Fruit fly (Drosophila melanogaster) whole organism, adult: Measurements from ENCODE around the gene Slc25A46b.

Source experiments
- CG11617 ChIP-seq: fragments of 200-800 bp; sonication (Bioruptor generic); optimal IDR thresholded peaks from 2 replicates; lab custom pipeline; 2017; ENCODE audit warnings: mild to moderate bottlenecking, missing biosample characterization, missing genetic modification reagents, missing genetic modification characterization
- CG12768 ChIP-seq: fragments of 200-800 bp; sonication (Bioruptor generic); optimal IDR thresholded peaks from 2 replicates; lab custom pipeline; 2017; ENCODE audit warnings: missing biosample characterization, missing genetic modification characterization, mild to moderate bottlenecking, moderate library complexity, missing genetic modification reagents
- CG14711 ChIP-seq: fragments of 200-800 bp; sonication (Bioruptor generic); optimal IDR thresholded peaks from 2 replicates; lab custom pipeline; 2018; ENCODE audit warnings: missing biosample characterization, mild to moderate bottlenecking, missing genetic modification characterization, moderate library complexity
- CG1620 ChIP-seq: fragments of 200-800 bp; sonication (Bioruptor generic); optimal IDR thresholded peaks from 2 replicates; lab custom pipeline; 2016; ENCODE audit warnings: missing biosample characterization, missing genetic modification characterization
- CG33017 ChIP-seq: fragments of 200-800 bp; sonication (Bioruptor generic); optimal IDR thresholded peaks from 2 replicates; lab custom pipeline; 2018; ENCODE audit warnings: missing biosample characterization, mild to moderate bottlenecking, missing genetic modification characterization, moderate library complexity
- CG5204 ChIP-seq: fragments of 200-800 bp; sonication (Bioruptor generic); optimal IDR thresholded peaks from 2 replicates; lab custom pipeline; 2016; ENCODE audit warnings: missing biosample characterization, missing genetic modification characterization
- CG7045 ChIP-seq: fragments of 200-800 bp; sonication (Bioruptor generic); optimal IDR thresholded peaks from 2 replicates; lab custom pipeline; 2017; ENCODE audit warnings: missing biosample characterization, mild to moderate bottlenecking, missing genetic modification characterization
- CG7101 ChIP-seq: fragments of 200-800 bp; sonication (Bioruptor generic); optimal IDR thresholded peaks from 2 replicates; lab custom pipeline; 2018; ENCODE audit warnings: missing biosample characterization, mild to moderate bottlenecking, missing genetic modification characterization, moderate library complexity
- Clk ChIP-seq: fragments of 200-800 bp; sonication (Bioruptor generic); optimal IDR thresholded peaks from 2 replicates; lab custom pipeline; 2017; ENCODE audit warnings: missing biosample characterization, missing genetic modification characterization
- Crg-1 ChIP-seq: fragments of 200-800 bp; sonication (Bioruptor generic); optimal IDR thresholded peaks from 2 replicates; lab custom pipeline; 2016; ENCODE audit warnings: missing biosample characterization, missing genetic modification characterization
- Hr96 ChIP-seq: fragments of 200-800 bp; sonication (Bioruptor generic); optimal IDR thresholded peaks from 2 replicates; lab custom pipeline; 2016; ENCODE audit warnings: missing biosample characterization, missing genetic modification characterization
- Mnt ChIP-seq: fragments of 200-800 bp; sonication (Bioruptor generic); optimal IDR thresholded peaks from 2 replicates; lab custom pipeline; 2016; ENCODE audit warnings: missing biosample characterization, mild to moderate bottlenecking, missing genetic modification characterization
- bab1 ChIP-seq: fragments of 200-800 bp; sonication (Bioruptor generic); optimal IDR thresholded peaks from 3 replicates; lab custom pipeline; 2019; ENCODE audit warnings: missing biosample characterization, mild to moderate bottlenecking, missing genetic modification characterization, moderate library complexity
- cic ChIP-seq: fragments of 200-800 bp; sonication (Bioruptor generic); optimal IDR thresholded peaks from 2 replicates; lab custom pipeline; 2017; ENCODE audit warnings: missing biosample characterization, mild to moderate bottlenecking, missing genetic modification characterization, moderate library complexity
- cnc ChIP-seq, 2 experiments: fragments of >200 bp; optimal IDR thresholded peaks; 2 replicates each; lab custom pipeline; 2017
- kay ChIP-seq: fragments of 200-800 bp; sonication (Bioruptor generic); peaks from one replicate; lab custom pipeline; 2016; ENCODE audit warnings: missing biosample characterization, missing genetic modification characterization, borderline replicate concordance
- ovo ChIP-seq: fragments of 200-800 bp; sonication (Bioruptor generic); optimal IDR thresholded peaks from 2 replicates; lab custom pipeline; 2016; ENCODE audit warnings: missing biosample characterization, missing genetic modification characterization
- pad ChIP-seq: fragments of 200-800 bp; sonication (Bioruptor generic); optimal IDR thresholded peaks from 3 replicates; lab custom pipeline; 2017; ENCODE audit warnings: missing biosample characterization, missing genetic modification characterization, mild to moderate bottlenecking, moderate library complexity, missing genetic modification reagents
- tj ChIP-seq: fragments of 200-800 bp; sonication (Bioruptor generic); optimal IDR thresholded peaks from 3 replicates; lab custom pipeline; 2017; ENCODE audit warnings: missing biosample characterization, mild to moderate bottlenecking, missing genetic modification characterization, moderate library complexity
- toe ChIP-seq: fragments of 200-800 bp; sonication (Bioruptor generic); optimal IDR thresholded peaks from 2 replicates; lab custom pipeline; 2016; ENCODE audit warnings: missing biosample characterization, missing genetic modification characterization

The Slc25A46b gene

dm6 chr2L:18140544-18140943 lies 44.2 kb downstream of the Slc25A46b start:
- TF ChIP-seq kay (GFP tag; lab: Kevin White, UChicago), result no peak
- no peak for TF ChIP-seq cnc (optimal IDR thresholded peaks at IDR 0.05; lab: Kevin White, UChicago)
- TF ChIP-seq CG14711, result no peak
- TF ChIP-seq CG1620, result no peak

dm6 chr2L:18141471-18142345 lies 45.3 kb downstream of the Slc25A46b start:
- TF ChIP-seq ovo (no peak), Crg-1 (GFP tag; lab: Kevin White, UChicago) (no peak), CG12768 (GFP tag; lab: Kevin White, UChicago) (peak; percentile 15), CG1620 (no peak), CG5204 (GFP tag; lab: Kevin White, UChicago) (peak; percentile 32), CG7045 (GFP tag; lab: Kevin White, UChicago) (no peak), CG14711 (peak; percentile 27), cic (GFP tag; lab: Kevin White, UChicago) (no peak), CG33017 (tag; lab: Kevin White, UChicago) (peak; percentile 35), CG7101 (peak; percentile 34), bab1 (GFP tag; lab: Kevin White, UChicago) (peak; percentile 5), Clk (GFP tag; lab: Kevin White, UChicago) (no peak), CG11617 (peak; percentile 49), kay (GFP tag; lab: Kevin White, UChicago) (no peak), pad (GFP tag; lab: Kevin White, UChicago) (no peak), tj (peak; percentile 77), cnc (optimal IDR thresholded peaks at IDR 0.05; lab: Kevin White, UChicago) (no peak), Mnt (GFP tag; lab: Kevin White, UChicago) (no peak), toe (GFP tag; lab: Kevin White, UChicago) (no peak), Hr96 (no peak)

dm6 chr2L:18143176-18143575 lies 46.8 kb downstream of the Slc25A46b start:
- TF ChIP-seq CG1620 (no peak), cic (GFP tag; lab: Kevin White, UChicago) (peak; percentile 15)

dm6 chr2L:18144268-18144834 lies 48.0 kb downstream of the Slc25A46b start:
- TF ChIP-seq Mnt (GFP tag; lab: Kevin White, UChicago), result no peak
- no peak for TF ChIP-seq tj
- no peak for TF ChIP-seq bab1 (GFP tag; lab: Kevin White, UChicago)
- no peak for TF ChIP-seq kay (GFP tag; lab: Kevin White, UChicago)

- TF ChIP-seq ovo, result no peak
- no peak for TF ChIP-seq Crg-1 (GFP tag; lab: Kevin White, UChicago)
- TF ChIP-seq pad (GFP tag; lab: Kevin White, UChicago), result no peak
- no peak for TF ChIP-seq CG12768 (GFP tag; lab: Kevin White, UChicago)
- no peak for TF ChIP-seq tj
Observed at dm6 chr2L:18145253-18145652, 48.9 kb downstream of the Slc25A46b start.

dm6 chr2L:18145826-18146225 lies 49.5 kb downstream of the Slc25A46b start:
- TF ChIP-seq CG5204 (GFP tag; lab: Kevin White, UChicago) (no peak), Crg-1 (GFP tag; lab: Kevin White, UChicago) (no peak), kay (GFP tag; lab: Kevin White, UChicago) (no peak), CG1620 (no peak), cic (GFP tag; lab: Kevin White, UChicago) (no peak), CG7101 (no peak), Mnt (GFP tag; lab: Kevin White, UChicago) (no peak), Hr96 (no peak), toe (GFP tag; lab: Kevin White, UChicago) (no peak), CG12768 (GFP tag; lab: Kevin White, UChicago) (no peak), Clk (GFP tag; lab: Kevin White, UChicago) (no peak), cnc (optimal IDR thresholded peaks at IDR 0.05; lab: Kevin White, UChicago) (no peak), tj (no peak), CG7045 (GFP tag; lab: Kevin White, UChicago) (no peak), CG33017 (tag; lab: Kevin White, UChicago) (no peak), bab1 (GFP tag; lab: Kevin White, UChicago) (no peak), CG11617 (no peak), ovo (no peak), pad (GFP tag; lab: Kevin White, UChicago) (no peak)

dm6 chr2L:18146618-18147099 lies 50.3 kb downstream of the Slc25A46b start:
- TF ChIP-seq CG1620 (no peak), cnc (optimal IDR thresholded peaks at IDR 0.05; lab: Kevin White, UChicago) (no peak), CG7045 (GFP tag; lab: Kevin White, UChicago) (no peak), CG12768 (GFP tag; lab: Kevin White, UChicago) (no peak), Hr96 (no peak), cic (GFP tag; lab: Kevin White, UChicago) (no peak), kay (GFP tag; lab: Kevin White, UChicago) (no peak), Crg-1 (GFP tag; lab: Kevin White, UChicago) (no peak), CG33017 (tag; lab: Kevin White, UChicago) (no peak), pad (GFP tag; lab: Kevin White, UChicago) (no peak), Mnt (GFP tag; lab: Kevin White, UChicago) (no peak), ovo (no peak), CG5204 (GFP tag; lab: Kevin White, UChicago) (no peak), toe (GFP tag; lab: Kevin White, UChicago) (no peak)
